Fruit fly (Drosophila melanogaster): Measurements from ENCODE around the gene CycJ.

The CycJ gene

DNA sequence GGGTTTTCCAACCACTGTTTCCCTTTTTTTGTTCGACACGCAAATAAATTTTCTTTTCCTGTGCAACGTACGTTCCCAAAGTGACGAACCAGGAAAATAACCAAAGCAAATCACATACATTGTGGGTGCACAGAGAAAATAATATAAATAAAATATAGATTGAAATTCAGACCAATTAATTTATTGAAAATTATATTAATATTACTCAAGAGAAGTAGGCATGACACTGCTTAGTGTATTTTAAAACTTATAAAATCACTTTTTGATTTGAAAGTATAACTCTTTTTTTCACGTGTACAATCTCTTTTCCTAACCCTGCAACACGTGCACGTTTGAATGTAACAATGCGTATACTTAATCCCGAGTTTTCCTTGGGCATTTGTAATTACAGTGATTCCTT, 30.4 kb downstream of the CycJ start (continued):
- TF ChIP-seq CG6791 (GFP tag; IDR thresholded peaks at IDR 0.05; ENCODE audit: partially characterized antibody) (no peak), MESR4 (GFP tag; optimal IDR thresholded peaks at IDR 0.05) (no peak), Abd-B (GFP tag; optimal IDR thresholded peaks at IDR 0.05) (no peak), D19B (GFP tag; optimal IDR thresholded peaks at IDR 0.05) (no peak), ssp (GFP tag; IDR thresholded peaks at IDR 0.05) (no peak), yki (optimal IDR thresholded peaks at IDR 0.05) (no peak), sna (GFP tag; IDR thresholded peaks at IDR 0.05; ENCODE audit: partially characterized antibody) (no peak), CG10321 (GFP tag; IDR thresholded peaks at IDR 0.05) (no peak), zfh1 (GFP tag; IDR thresholded peaks at IDR 0.05) (no peak), CG11695 (GFP tag; IDR thresholded peaks at IDR 0.05) (0 out of 3 replicates have a peak, but pooled peaks have one; percentile 19), CG15601 (tag; optimal IDR thresholded peaks at IDR 0.05) (no peak), croc (GFP tag; conservative IDR thresholded peaks at IDR 0.05) (no peak), gfzf (GFP tag; optimal IDR thresholded peaks at IDR 0.05) (no peak), CG17802 (tag; optimal IDR thresholded peaks at IDR 0.05) (no peak), Optix (GFP tag; IDR thresholded peaks at IDR 0.05) (no peak), Ets65A (GFP tag) (no peak), HHEX (GFP tag; optimal IDR thresholded peaks at IDR 0.05) (no peak), CG10462 (GFP tag; optimal IDR thresholded peaks at IDR 0.05) (no peak), prd (optimal IDR thresholded peaks at IDR 0.05) (no peak), prd (GFP tag; IDR thresholded peaks at IDR 0.05) (0 out of 3 replicates have a peak, but pooled peaks have one; percentile 27), otp (GFP tag; IDR thresholded peaks at IDR 0.05) (no peak), CG8478 (optimal IDR thresholded peaks at IDR 0.05) (no peak), CG14441 (GFP tag; IDR thresholded peaks at IDR 0.05) (0 out of 2 replicates have a peak, but pooled peaks have one; percentile 12)

DNA sequence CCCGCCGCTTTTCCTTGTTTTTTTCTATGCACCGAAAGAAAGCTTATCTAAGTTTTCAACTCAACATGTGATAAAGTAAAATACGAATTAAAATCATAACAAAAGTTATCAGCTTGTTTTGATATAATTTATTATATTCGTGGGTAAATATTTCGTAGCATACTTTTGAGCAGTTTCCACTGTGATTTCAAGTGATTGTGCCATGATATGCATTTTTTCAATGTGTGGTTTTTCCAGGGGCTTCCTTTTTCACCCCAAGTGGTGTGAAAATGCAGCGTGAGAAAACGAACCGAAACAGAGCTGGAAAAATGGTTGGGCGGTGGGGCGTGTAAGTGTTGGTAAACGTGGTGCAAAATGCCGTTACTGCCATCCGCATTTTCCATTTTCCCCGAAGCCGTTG, 37.0 kb downstream of the CycJ start:
- TF ChIP-seq trem (tag; optimal IDR thresholded peaks at IDR 0.05) (no peak), Oli (tag; optimal IDR thresholded peaks at IDR 0.05) (no peak), sens (GFP tag) (peak; percentile 70), CG8290 (GFP tag; optimal IDR thresholded peaks at IDR 0.05) (peak; percentile 63), CG8290 (tag; optimal IDR thresholded peaks at IDR 0.05) (peak in 1 of 2 experiments; percentile 63), Awh (GFP tag; IDR thresholded peaks at IDR 0.05) (no peak)

DNA sequence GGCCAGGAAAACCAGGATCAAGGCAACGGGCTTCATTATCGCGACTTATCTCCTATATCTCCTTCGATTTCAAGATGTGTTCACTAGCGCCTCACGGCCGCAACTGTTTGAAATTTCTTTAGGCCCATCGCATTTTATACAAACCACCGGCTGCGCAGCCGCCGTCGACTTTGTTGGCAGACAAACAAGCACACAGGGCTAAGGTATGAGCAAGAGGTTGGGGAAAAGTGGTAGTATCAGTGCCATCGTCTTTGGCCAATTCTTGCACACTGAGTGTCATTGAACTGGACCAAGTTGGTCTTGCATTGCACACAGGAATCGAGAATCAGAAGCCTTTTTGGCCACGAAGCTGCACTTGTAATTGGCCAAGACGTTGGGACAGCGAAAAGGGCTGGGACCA, 46.3 kb downstream of the CycJ start, which contains the start of gene ImpE2:
ImpE2 (minus strand) TSS at position 115 of the 400 bp plus-strand sequence.
- no peak for TF ChIP-seq otp (GFP tag; IDR thresholded peaks at IDR 0.05)
- TF ChIP-seq tup (GFP tag; optimal IDR thresholded peaks at IDR 0.05), result no peak
- no peak for TF ChIP-seq CG11696 (GFP tag; IDR thresholded peaks at IDR 0.05)
- TF ChIP-seq zfh2 (GFP tag; optimal IDR thresholded peaks at IDR 0.05), result no peak
- TF ChIP-seq CG11723 (GFP tag; optimal IDR thresholded peaks at IDR 0.05), result no peak
- no peak for TF ChIP-seq CG4424 (GFP tag; optimal IDR thresholded peaks at IDR 0.05)
- no peak for TF ChIP-seq disco-r (GFP tag; optimal IDR thresholded peaks at IDR 0.05)
- no peak for TF ChIP-seq sisA (GFP tag; IDR thresholded peaks at IDR 0.05)
- TF ChIP-seq Ptx1 (GFP tag; IDR thresholded peaks at IDR 0.05), result no peak
- no peak for TF ChIP-seq CG30403 (GFP tag; optimal IDR thresholded peaks at IDR 0.05)
- no peak for TF ChIP-seq CG32532 (GFP tag; IDR thresholded peaks at IDR 0.05)
- TF ChIP-seq CG34224 (GFP tag; IDR thresholded peaks at IDR 0.05; ENCODE audit: partially characterized antibody), result no peak
- no peak for TF ChIP-seq fd3F (GFP tag; optimal IDR thresholded peaks at IDR 0.05)
- TF ChIP-seq CG1647 (GFP tag; optimal IDR thresholded peaks at IDR 0.05), result no peak
- no peak for TF ChIP-seq Chrac-16 (GFP tag; optimal IDR thresholded peaks at IDR 0.05)
- no peak for TF ChIP-seq tap (tag; optimal IDR thresholded peaks at IDR 0.05)
- no peak for TF ChIP-seq Atf6 (GFP tag; IDR thresholded peaks at IDR 0.05)
